Fruit fly (Drosophila melanogaster) ovary, adult (tissue): ENCODE data around the gene Naa20A.

Experiments used
- CG17801 ChIP-seq: fragments of 200-800 bp; optimal IDR thresholded peaks from 2 replicates; lab custom pipeline; 2019; ENCODE audit warnings: missing biosample characterization, mild to moderate bottlenecking, missing genetic modification characterization, moderate library complexity; ENCODE audit not compliant: partially characterized antibody

Gene Naa20A

DNA sequence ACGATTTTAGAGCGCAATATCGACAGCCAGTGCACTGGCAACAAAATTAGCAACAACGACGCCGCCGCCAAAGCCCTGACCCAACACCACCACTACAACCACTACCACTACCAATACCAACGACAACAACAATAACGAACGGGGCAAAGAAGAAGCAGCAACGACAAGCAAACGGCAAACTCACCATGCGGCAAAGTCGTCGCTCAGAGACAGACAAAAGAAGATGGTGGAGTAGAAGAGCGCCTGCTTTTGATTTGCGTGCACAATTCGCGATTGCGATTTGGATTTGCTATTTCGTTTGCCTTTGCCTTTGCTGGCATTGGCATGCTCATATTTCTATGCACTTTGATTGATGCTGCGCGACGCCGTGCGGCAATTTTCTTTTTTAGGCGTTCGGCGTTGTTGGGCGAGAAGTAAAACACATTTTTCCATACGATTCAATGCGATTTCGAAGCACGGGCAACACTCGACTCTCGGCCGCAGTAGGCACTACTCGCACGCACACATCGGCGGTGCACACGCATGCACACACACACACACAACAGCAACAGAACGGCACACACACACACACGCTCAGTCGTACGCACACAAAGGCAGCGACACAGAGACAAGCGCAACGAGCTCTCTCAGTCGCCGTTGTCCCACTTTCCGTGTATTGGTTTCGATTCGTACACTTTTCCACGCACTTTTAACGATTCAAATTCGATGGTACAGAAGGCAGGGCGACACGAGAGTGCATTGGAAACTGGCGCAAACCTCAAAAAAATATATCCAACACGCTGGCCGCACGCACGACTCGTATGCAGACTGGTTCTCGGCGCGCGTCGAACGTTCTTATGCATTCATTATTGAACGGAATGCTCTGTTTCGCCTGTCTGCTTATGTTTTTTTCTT, 14.8 kb upstream of the Naa20A start:
- peak; percentile 25 for TF ChIP-seq CG17801 (GFP tag; lab: Kevin White, UChicago)

- no peak for TF ChIP-seq CG17801 (GFP tag; lab: Kevin White, UChicago)
Measured at dm6 chrX:19637002-19637420, 14.1 kb upstream of the Naa20A start.

dm6 chrX:19631365-19631832, 8.5 kb upstream of the Naa20A start:
- TF ChIP-seq CG17801 (GFP tag; lab: Kevin White, UChicago) = peak; percentile 35

DNA sequence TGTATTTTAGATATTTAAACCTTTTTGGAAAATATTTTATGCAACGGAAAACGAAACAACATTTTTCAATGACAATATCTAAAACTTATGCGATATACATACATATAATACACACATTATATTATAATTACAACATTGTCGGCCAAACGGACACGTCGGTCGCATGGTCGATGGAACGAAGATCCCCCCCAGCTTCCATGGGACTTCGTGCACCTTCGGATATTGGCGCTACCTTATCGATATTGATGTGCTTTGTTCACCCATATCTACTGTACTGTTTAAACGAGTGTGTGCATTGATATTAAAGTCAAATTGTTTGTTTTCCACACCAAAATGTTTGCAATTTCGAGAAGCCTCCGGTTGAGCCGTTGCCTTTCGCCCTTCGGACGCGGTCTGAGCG, 2.5 kb upstream of the Naa20A start, which contains the start of gene CG14212:
Gene CG14212 (plus strand): TSS at position 301 of the 400 bp plus-strand sequence.
- TF ChIP-seq CG17801 (GFP tag; lab: Kevin White, UChicago) = no peak

dm6 chrX:19621145-19621544, 1.7 kb downstream of the Naa20A start, which contains the start of gene CG14221:
CG14221 (minus strand) TSS chrX:19621245.
- TF ChIP-seq CG17801 (GFP tag; lab: Kevin White, UChicago) = no peak

dm6 chrX:19618183-19618740, 4.6 kb downstream of the Naa20A start, which contains the start of the genes Pstk and Tim9b:
Pstk (minus strand) TSS chrX:19618537.
Tim9b (minus strand) TSS chrX:19618537.
- no peak for TF ChIP-seq CG17801 (GFP tag; lab: Kevin White, UChicago)

DNA sequence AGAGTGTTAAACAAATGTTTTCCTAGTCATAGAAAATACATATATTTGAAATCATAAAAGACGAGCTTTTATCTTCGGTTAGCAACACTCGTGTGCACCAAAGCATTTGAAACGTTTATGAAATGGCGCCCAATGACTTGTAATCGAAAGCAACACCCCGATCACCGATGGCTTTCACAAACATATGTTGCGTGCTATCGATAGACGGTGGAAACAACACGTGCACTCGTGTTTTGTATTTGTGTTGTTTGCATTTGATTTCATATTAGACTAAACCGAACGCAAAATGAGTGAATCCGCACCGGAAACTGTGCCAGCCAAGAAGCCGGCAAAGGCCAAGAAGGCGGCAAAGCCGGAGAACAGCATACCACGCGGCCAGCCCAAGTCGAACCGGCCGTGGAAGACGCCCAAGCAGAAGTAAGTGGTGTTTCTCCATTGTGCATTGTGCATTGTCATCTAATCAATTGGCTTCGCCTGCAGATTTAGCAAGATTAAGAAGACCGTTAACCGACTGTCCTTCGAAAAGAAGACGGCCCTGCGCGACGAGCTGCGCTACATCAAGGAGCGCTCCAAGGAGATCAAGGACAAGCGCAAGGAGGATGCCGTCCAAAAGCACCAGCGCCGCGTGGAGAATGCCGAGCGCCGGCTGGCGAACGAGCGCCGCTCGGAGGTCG, 6.7 kb downstream of the Naa20A start, which contains the start of gene CG14210:
Gene CG14210 (plus strand): TSS at position 207 of the 674 bp plus-strand sequence.
- TF ChIP-seq CG17801 (GFP tag; lab: Kevin White, UChicago) = no peak

DNA sequence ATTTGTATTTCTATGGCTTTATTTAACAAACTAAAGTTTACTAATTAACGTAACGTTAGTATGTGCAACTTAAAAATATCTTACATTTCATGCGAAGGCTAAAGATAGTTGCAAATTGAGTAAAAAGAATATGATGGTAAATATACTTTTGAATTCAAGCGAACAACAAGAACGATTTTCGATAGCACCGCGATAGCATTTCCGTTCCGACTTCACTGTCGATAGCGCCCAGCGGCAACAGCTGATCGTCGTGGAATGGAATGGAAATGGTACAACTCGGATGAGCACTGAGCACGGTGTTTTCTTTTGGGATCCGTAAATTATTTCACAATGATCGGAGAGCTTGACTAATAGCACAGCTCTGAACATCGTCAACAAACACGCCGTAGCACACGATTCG, 9.4 kb downstream of the Naa20A start:
- peak; percentile 85 for TF ChIP-seq CG17801 (GFP tag; lab: Kevin White, UChicago)

- TF ChIP-seq CG17801 (GFP tag; lab: Kevin White, UChicago) = no peak
Measured at dm6 chrX:19611226-19611625, 11.6 kb downstream of the Naa20A start, which contains the start of the genes Shawn and Tyler. Shawn (plus strand) TSS chrX:19611526. Tyler (plus strand) TSS chrX:19611526.

- TF ChIP-seq CG17801 (GFP tag; lab: Kevin White, UChicago) = no peak
Measured at dm6 chrX:19608042-19608609, 14.7 kb downstream of the Naa20A start.

DNA sequence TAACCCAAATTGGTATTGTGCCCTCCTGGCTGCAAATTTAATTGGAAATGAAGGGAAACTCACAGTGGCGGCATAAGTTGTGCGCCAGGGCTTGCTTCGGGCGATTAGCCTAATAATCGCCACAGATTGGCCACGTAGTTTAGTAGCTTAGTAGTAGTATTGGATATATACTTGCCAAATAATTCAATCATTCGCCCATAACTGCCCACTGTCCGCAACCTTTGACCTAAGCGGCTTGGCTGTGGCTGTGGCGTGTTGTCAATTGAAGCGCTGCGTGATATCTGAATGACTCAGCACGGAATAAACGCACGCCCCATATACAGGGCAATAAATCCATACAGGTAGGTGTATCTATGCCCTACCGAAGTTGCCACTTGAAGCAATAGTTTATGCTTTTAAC, 15.9 kb downstream of the Naa20A start:
- TF ChIP-seq CG17801 (GFP tag; lab: Kevin White, UChicago) = no peak

DNA sequence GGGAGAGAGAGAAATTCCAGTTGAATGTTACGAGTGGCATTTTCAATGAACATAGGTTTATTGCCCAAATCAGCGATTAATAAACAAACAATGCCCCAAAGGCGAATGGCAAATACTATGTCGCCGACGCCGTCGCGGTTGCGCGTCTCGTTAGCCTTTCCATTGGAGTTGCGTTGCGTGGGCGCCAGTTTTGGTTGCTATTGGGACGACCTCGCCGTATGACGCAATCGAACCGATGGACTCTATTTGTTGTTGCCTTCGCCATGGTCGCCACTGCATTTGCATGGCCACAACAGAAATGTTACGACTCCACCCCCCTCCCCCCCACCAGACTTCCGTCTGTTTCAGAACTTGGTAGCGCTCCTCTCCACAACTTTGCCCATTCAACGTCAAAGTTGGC, 16.3 kb downstream of the Naa20A start:
- no peak for TF ChIP-seq CG17801 (GFP tag; lab: Kevin White, UChicago)

DNA sequence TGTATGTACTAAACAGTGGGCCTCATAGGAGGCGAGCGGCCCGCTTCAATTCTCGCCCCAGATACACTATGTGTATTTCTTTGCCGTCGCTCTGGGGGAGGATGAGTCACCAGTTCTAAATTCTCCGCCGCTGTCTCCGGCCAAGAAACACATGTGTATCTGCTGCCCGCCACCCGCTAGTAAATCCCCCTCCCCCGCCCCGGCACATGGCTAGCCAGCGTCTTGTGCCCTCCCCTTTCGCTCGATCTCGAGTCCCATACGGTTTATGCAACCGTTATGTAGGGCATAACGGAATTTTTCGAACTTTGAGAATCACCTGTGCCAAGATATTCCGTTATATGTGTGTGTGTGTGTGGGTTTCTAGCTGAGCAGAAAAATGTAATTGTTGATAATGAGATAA, 17.0 kb downstream of the Naa20A start:
- TF ChIP-seq CG17801 (GFP tag; lab: Kevin White, UChicago) = no peak

DNA sequence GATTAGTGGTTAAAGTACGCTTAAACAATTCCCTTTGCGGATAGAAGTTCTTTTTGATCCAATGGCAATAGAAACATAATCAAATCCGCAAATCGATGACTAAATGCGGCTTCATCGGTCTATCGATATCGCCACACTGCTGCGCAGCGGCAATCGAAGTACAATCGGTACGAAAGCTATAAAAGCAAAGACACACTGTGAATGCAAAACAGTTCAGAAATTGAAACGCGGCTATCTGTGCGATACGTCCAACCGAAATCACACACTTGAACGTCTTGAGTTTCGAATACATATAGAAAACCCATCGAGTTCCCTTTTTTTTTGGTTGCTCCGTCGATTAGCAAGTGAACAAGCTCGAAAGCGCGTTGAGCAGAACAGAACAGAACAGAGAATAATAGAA, 17.9 kb downstream of the Naa20A start, which contains the start of gene CG14207:
Gene CG14207 (plus strand): TSS at position 203 of the 400 bp plus-strand sequence.
- TF ChIP-seq CG17801 (GFP tag; lab: Kevin White, UChicago) = no peak
